Fruit fly (Drosophila melanogaster) whole organism, adult: Measurements from ENCODE around the gene CG13856.
A peak's percentile ranks its signal among the peaks of the same experiment; 100 is the strongest.

Experiments used
- CG11617 ChIP-seq: fragments of 200-800 bp; sonication (Bioruptor generic); optimal IDR thresholded peaks from 2 replicates; lab custom pipeline; 2017; ENCODE audit warnings: mild to moderate bottlenecking, missing biosample characterization, missing genetic modification reagents, missing genetic modification characterization
- CG12768 ChIP-seq: fragments of 200-800 bp; sonication (Bioruptor generic); optimal IDR thresholded peaks from 2 replicates; lab custom pipeline; 2017; ENCODE audit warnings: missing biosample characterization, missing genetic modification characterization, mild to moderate bottlenecking, moderate library complexity, missing genetic modification reagents
- CG14711 ChIP-seq: fragments of 200-800 bp; sonication (Bioruptor generic); optimal IDR thresholded peaks from 2 replicates; lab custom pipeline; 2018; ENCODE audit warnings: missing biosample characterization, mild to moderate bottlenecking, missing genetic modification characterization, moderate library complexity
- CG1620 ChIP-seq: fragments of 200-800 bp; sonication (Bioruptor generic); optimal IDR thresholded peaks from 2 replicates; lab custom pipeline; 2016; ENCODE audit warnings: missing biosample characterization, missing genetic modification characterization
- CG33017 ChIP-seq: fragments of 200-800 bp; sonication (Bioruptor generic); optimal IDR thresholded peaks from 2 replicates; lab custom pipeline; 2018; ENCODE audit warnings: missing biosample characterization, mild to moderate bottlenecking, missing genetic modification characterization, moderate library complexity
- CG5204 ChIP-seq: fragments of 200-800 bp; sonication (Bioruptor generic); optimal IDR thresholded peaks from 2 replicates; lab custom pipeline; 2016; ENCODE audit warnings: missing biosample characterization, missing genetic modification characterization
- CG7045 ChIP-seq: fragments of 200-800 bp; sonication (Bioruptor generic); optimal IDR thresholded peaks from 2 replicates; lab custom pipeline; 2017; ENCODE audit warnings: missing biosample characterization, mild to moderate bottlenecking, missing genetic modification characterization
- CG7101 ChIP-seq: fragments of 200-800 bp; sonication (Bioruptor generic); optimal IDR thresholded peaks from 2 replicates; lab custom pipeline; 2018; ENCODE audit warnings: missing biosample characterization, mild to moderate bottlenecking, missing genetic modification characterization, moderate library complexity
- Clk ChIP-seq: fragments of 200-800 bp; sonication (Bioruptor generic); optimal IDR thresholded peaks from 2 replicates; lab custom pipeline; 2017; ENCODE audit warnings: missing biosample characterization, missing genetic modification characterization
- Crg-1 ChIP-seq: fragments of 200-800 bp; sonication (Bioruptor generic); optimal IDR thresholded peaks from 2 replicates; lab custom pipeline; 2016; ENCODE audit warnings: missing biosample characterization, missing genetic modification characterization
- Hr96 ChIP-seq: fragments of 200-800 bp; sonication (Bioruptor generic); optimal IDR thresholded peaks from 2 replicates; lab custom pipeline; 2016; ENCODE audit warnings: missing biosample characterization, missing genetic modification characterization
- Mnt ChIP-seq: fragments of 200-800 bp; sonication (Bioruptor generic); optimal IDR thresholded peaks from 2 replicates; lab custom pipeline; 2016; ENCODE audit warnings: missing biosample characterization, mild to moderate bottlenecking, missing genetic modification characterization
- bab1 ChIP-seq: fragments of 200-800 bp; sonication (Bioruptor generic); optimal IDR thresholded peaks from 3 replicates; lab custom pipeline; 2019; ENCODE audit warnings: missing biosample characterization, mild to moderate bottlenecking, missing genetic modification characterization, moderate library complexity
- cic ChIP-seq: fragments of 200-800 bp; sonication (Bioruptor generic); optimal IDR thresholded peaks from 2 replicates; lab custom pipeline; 2017; ENCODE audit warnings: missing biosample characterization, mild to moderate bottlenecking, missing genetic modification characterization, moderate library complexity
- cnc ChIP-seq, 2 experiments: fragments of >200 bp; optimal IDR thresholded peaks; 2 replicates each; lab custom pipeline; 2017
- kay ChIP-seq: fragments of 200-800 bp; sonication (Bioruptor generic); peaks from one replicate; lab custom pipeline; 2016; ENCODE audit warnings: missing biosample characterization, missing genetic modification characterization, borderline replicate concordance
- ovo ChIP-seq: fragments of 200-800 bp; sonication (Bioruptor generic); optimal IDR thresholded peaks from 2 replicates; lab custom pipeline; 2016; ENCODE audit warnings: missing biosample characterization, missing genetic modification characterization
- pad ChIP-seq: fragments of 200-800 bp; sonication (Bioruptor generic); optimal IDR thresholded peaks from 3 replicates; lab custom pipeline; 2017; ENCODE audit warnings: missing biosample characterization, missing genetic modification characterization, mild to moderate bottlenecking, moderate library complexity, missing genetic modification reagents
- tj ChIP-seq: fragments of 200-800 bp; sonication (Bioruptor generic); optimal IDR thresholded peaks from 3 replicates; lab custom pipeline; 2017; ENCODE audit warnings: missing biosample characterization, mild to moderate bottlenecking, missing genetic modification characterization, moderate library complexity
- toe ChIP-seq: fragments of 200-800 bp; sonication (Bioruptor generic); optimal IDR thresholded peaks from 2 replicates; lab custom pipeline; 2016; ENCODE audit warnings: missing biosample characterization, missing genetic modification characterization

CG13856 gene

dm6 chr3R:22402355-22402754 is at the start of gene CG13856:
CG13856 (plus strand) TSS chr3R:22402655.
- TF ChIP-seq pad (no peak), bab1 (GFP tag; lab: Kevin White, UChicago) (no peak), CG5204 (GFP tag; lab: Kevin White, UChicago) (no peak), Hr96 (GFP tag; lab: Kevin White, UChicago) (no peak), CG7045 (GFP tag; lab: Kevin White, UChicago) (no peak), cnc (optimal IDR thresholded peaks at IDR 0.05; lab: Kevin White, UChicago) (no peak), Clk (GFP tag; lab: Kevin White, UChicago) (no peak)

dm6 chr3R:22356464-22357410 is 45.7 kb upstream of the CG13856 start, which contains the start of gene Sar1:
Sar1 (plus strand) TSS chr3R:22356685.
- no peak for TF ChIP-seq CG7045 (GFP tag; lab: Kevin White, UChicago)
- no peak for TF ChIP-seq CG33017 (tag; lab: Kevin White, UChicago)
- TF ChIP-seq pad: peak; percentile 26
- peak; percentile 21 for TF ChIP-seq CG11617 (GFP tag; lab: Kevin White, UChicago)
- TF ChIP-seq Mnt (GFP tag; lab: Kevin White, UChicago): peak; percentile 36
- TF ChIP-seq cic (GFP tag; lab: Kevin White, UChicago): peak; percentile 61
- peak; percentile 13 for TF ChIP-seq CG7101 (tag; lab: Kevin White, UChicago)
- TF ChIP-seq Crg-1: peak; percentile 18
- no peak for TF ChIP-seq Hr96 (GFP tag; lab: Kevin White, UChicago)
- TF ChIP-seq bab1 (GFP tag; lab: Kevin White, UChicago): peak; percentile 46
- TF ChIP-seq Clk (GFP tag; lab: Kevin White, UChicago): peak; percentile 21
- no peak for TF ChIP-seq toe (GFP tag; lab: Kevin White, UChicago)
- TF ChIP-seq CG1620 (GFP tag; lab: Kevin White, UChicago): peak; percentile 58
- peak; percentile 47 for TF ChIP-seq CG12768 (GFP tag; lab: Kevin White, UChicago)
- TF ChIP-seq CG5204 (GFP tag; lab: Kevin White, UChicago): no peak
- no peak for TF ChIP-seq CG14711 (tag; lab: Kevin White, UChicago)

- TF ChIP-seq tj (GFP tag; lab: Kevin White, UChicago) (no peak), CG7045 (GFP tag; lab: Kevin White, UChicago) (no peak), ovo (GFP tag; lab: Kevin White, UChicago) (no peak), CG1620 (GFP tag; lab: Kevin White, UChicago) (no peak), pad (no peak), cic (GFP tag; lab: Kevin White, UChicago) (no peak), kay (GFP tag; lab: Kevin White, UChicago) (no peak), CG12768 (GFP tag; lab: Kevin White, UChicago) (no peak), Hr96 (GFP tag; lab: Kevin White, UChicago) (no peak), CG14711 (tag; lab: Kevin White, UChicago) (no peak), CG33017 (tag; lab: Kevin White, UChicago) (no peak), bab1 (GFP tag; lab: Kevin White, UChicago) (no peak), Mnt (GFP tag; lab: Kevin White, UChicago) (no peak), CG11617 (GFP tag; lab: Kevin White, UChicago) (no peak)
These were observed 44.5 kb upstream of the CG13856 start for dm6 chr3R:22357942-22358341.

dm6 chr3R:22358810-22359209 is 43.6 kb upstream of the CG13856 start:
- TF ChIP-seq tj (GFP tag; lab: Kevin White, UChicago) (peak; percentile 33), CG5204 (GFP tag; lab: Kevin White, UChicago) (no peak), ovo (GFP tag; lab: Kevin White, UChicago) (no peak), kay (GFP tag; lab: Kevin White, UChicago) (no peak), CG11617 (GFP tag; lab: Kevin White, UChicago) (peak; percentile 63), CG12768 (GFP tag; lab: Kevin White, UChicago) (peak; percentile 79), Crg-1 (no peak), CG33017 (tag; lab: Kevin White, UChicago) (peak; percentile 79), CG7045 (GFP tag; lab: Kevin White, UChicago) (peak; percentile 55), Clk (GFP tag; lab: Kevin White, UChicago) (no peak), CG7101 (tag; lab: Kevin White, UChicago) (peak; percentile 80), cnc (optimal IDR thresholded peaks at IDR 0.05; lab: Kevin White, UChicago) (no peak), Hr96 (GFP tag; lab: Kevin White, UChicago) (peak; percentile 26), toe (GFP tag; lab: Kevin White, UChicago) (peak; percentile 7), pad (peak; percentile 30), cic (GFP tag; lab: Kevin White, UChicago) (peak; percentile 29), Mnt (GFP tag; lab: Kevin White, UChicago) (peak; percentile 15), CG1620 (GFP tag; lab: Kevin White, UChicago) (no peak), CG14711 (tag; lab: Kevin White, UChicago) (peak; percentile 76), bab1 (GFP tag; lab: Kevin White, UChicago) (no peak)

dm6 chr3R:22362218-22362907 is 40.1 kb upstream of the CG13856 start, which contains the start of the genes JMJD6, CG7071 and Muted:
JMJD6 (minus strand) TSS chr3R:22362371.
CG7071 (plus strand) TSS chr3R:22362620.
Muted (plus strand) TSS chr3R:22362620.
- no peak for TF ChIP-seq cnc (optimal IDR thresholded peaks at IDR 0.05; lab: Kevin White, UChicago)
- TF ChIP-seq CG7101 (tag; lab: Kevin White, UChicago): peak; percentile 95
- TF ChIP-seq CG7045 (GFP tag; lab: Kevin White, UChicago): peak; percentile 90
- peak; percentile 96 for TF ChIP-seq CG1620 (GFP tag; lab: Kevin White, UChicago)
- peak; percentile 94 for TF ChIP-seq bab1 (GFP tag; lab: Kevin White, UChicago)
- peak; percentile 90 for TF ChIP-seq CG33017 (tag; lab: Kevin White, UChicago)
- no peak for TF ChIP-seq kay (GFP tag; lab: Kevin White, UChicago)
- TF ChIP-seq Crg-1: peak; percentile 88
- peak; percentile 90 for TF ChIP-seq Clk (GFP tag; lab: Kevin White, UChicago)
- peak; percentile 86 for TF ChIP-seq Hr96 (GFP tag; lab: Kevin White, UChicago)
- peak; percentile 86 for TF ChIP-seq Mnt (GFP tag; lab: Kevin White, UChicago)
- peak; percentile 91 for TF ChIP-seq CG11617 (GFP tag; lab: Kevin White, UChicago)
- TF ChIP-seq cic (GFP tag; lab: Kevin White, UChicago): peak; percentile 80
- peak; percentile 96 for TF ChIP-seq toe (GFP tag; lab: Kevin White, UChicago)
- peak; percentile 88 for TF ChIP-seq CG14711 (tag; lab: Kevin White, UChicago)
- TF ChIP-seq ovo (GFP tag; lab: Kevin White, UChicago): peak; percentile 84
- TF ChIP-seq CG5204 (GFP tag; lab: Kevin White, UChicago): no peak
- TF ChIP-seq tj (GFP tag; lab: Kevin White, UChicago): peak; percentile 78
- peak; percentile 84 for TF ChIP-seq pad
- peak; percentile 92 for TF ChIP-seq CG12768 (GFP tag; lab: Kevin White, UChicago)
